Worm (Caenorhabditis elegans) whole organism, mixed stage, embryonic: Measurements from ENCODE around the gene C53B4.3.

Experiments used
- bed-3 ChIP-seq: fragments of 200-800 bp; sonication (Bioruptor generic); optimal IDR thresholded peaks from 3 replicates; lab custom pipeline; 2018; ENCODE audit warnings: mild to moderate bottlenecking, missing genetic modification characterization, moderate library complexity, missing compliant biosample characterization
- ceh-43 ChIP-seq: fragments of 200-800 bp; sonication (Bioruptor generic); optimal IDR thresholded peaks from 2 replicates; lab custom pipeline; 2018; ENCODE audit warnings: mild to moderate bottlenecking, missing genetic modification characterization, moderate library complexity, missing compliant biosample characterization
- ces-1 ChIP-seq: fragments of 150-350 bp; optimal IDR thresholded peaks from 2 replicates; lab custom pipeline; 2014; ENCODE audit warnings: missing biosample characterization, missing genetic modification reagents, missing genetic modification characterization
- elt-3 ChIP-seq: fragments of 150-350 bp; optimal IDR thresholded peaks from 2 replicates; lab custom pipeline; 2014; ENCODE audit warnings: missing biosample characterization, missing genetic modification characterization
- mab-5 ChIP-seq: fragments of 150-350 bp; optimal IDR thresholded peaks from 2 replicates; lab custom pipeline; 2014; ENCODE audit warnings: missing biosample characterization, missing genetic modification characterization
- mep-1 ChIP-seq: fragments of 150-350 bp; optimal IDR thresholded peaks from 2 replicates; lab custom pipeline; 2017; ENCODE audit warnings: missing biosample characterization, missing genetic modification reagents, missing genetic modification characterization, inconsistent platforms
- nhr-237 ChIP-seq: fragments of 150-350 bp; optimal IDR thresholded peaks from 2 replicates; lab custom pipeline; 2014; ENCODE audit warnings: missing biosample characterization, missing genetic modification characterization
- nhr-28 ChIP-seq: fragments of 150-350 bp; optimal IDR thresholded peaks from 2 replicates; lab custom pipeline; 2014; ENCODE audit warnings: missing biosample characterization, missing genetic modification characterization
- nhr-76 ChIP-seq: sonication (generic microtip); optimal IDR thresholded peaks from 2 replicates; lab custom pipeline; 2017; ENCODE audit warnings: missing biosample characterization, missing genetic modification characterization
- pha-4 ChIP-seq: fragments of 150-350 bp; optimal IDR thresholded peaks from 2 replicates; lab custom pipeline; 2018; ENCODE audit warnings: missing biosample characterization, missing genetic modification reagents, missing genetic modification characterization
- unc-120 ChIP-seq: sonication (generic microtip); optimal IDR thresholded peaks from 2 replicates; lab custom pipeline; 2017; ENCODE audit warnings: missing genetic modification characterization, missing compliant biosample characterization; ENCODE audit not compliant: poor library complexity, severe bottlenecking
- unc-62 ChIP-seq: fragments of 150-350 bp; optimal IDR thresholded peaks from 2 replicates; lab custom pipeline; 2014; ENCODE audit warnings: missing biosample characterization, missing genetic modification reagents, missing genetic modification characterization

DNA sequence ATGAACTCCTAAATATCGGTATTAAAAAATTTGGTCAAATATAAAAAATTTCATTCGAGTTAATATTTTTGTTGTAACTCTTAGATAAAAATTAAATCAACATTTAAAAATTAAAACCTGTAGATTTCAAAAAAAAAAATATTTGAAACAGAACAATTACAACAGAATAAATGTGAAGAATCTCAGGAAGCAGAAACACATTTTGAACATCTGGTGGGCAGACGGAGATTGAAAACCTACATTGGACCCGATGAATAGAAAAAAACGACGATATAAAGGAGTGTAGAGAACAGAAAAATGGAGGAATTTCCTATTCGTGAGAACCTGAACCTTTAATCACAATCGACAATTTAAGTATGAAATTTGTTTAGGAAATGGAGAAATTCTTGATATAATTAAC lies 49.4 kb downstream of the C53B4.3 start:
- TF ChIP-seq bed-3 (GFP tag; lab: Kevin White, UChicago) (no peak), mep-1 (tag; lab: Kevin White, UChicago) (no peak), nhr-28 (tag; lab: Kevin White, UChicago) (no peak), ces-1 (no peak), unc-62 (GFP tag; lab: Kevin White, UChicago) (no peak), pha-4 (tag; lab: Kevin White, UChicago) (no peak), nhr-76 (tag; lab: Kevin White, UChicago) (no peak), elt-3 (tag; lab: Kevin White, UChicago) (no peak), ceh-43 (GFP tag; lab: Kevin White, UChicago) (no peak), mab-5 (no peak), unc-120 (tag; lab: Kevin White, UChicago) (no peak), nhr-237 (tag; lab: Kevin White, UChicago) (no peak)
